Worm (Caenorhabditis elegans) whole organism, L4 larva: ENCODE data around the gene K02E2.7.

ENCODE experiments used
- F26F4.8 ChIP-seq: fragments of 200-800 bp; sonication (Bioruptor generic); conservative IDR thresholded peaks from 2 replicates; pipeline ENCODE4 v1.3.6; 2022; ENCODE audit warnings: missing genetic modification characterization, missing compliant biosample characterization
- F44E2.7 ChIP-seq: fragments of 200-800 bp; sonication (Bioruptor generic); IDR thresholded peaks from 2 replicates; pipeline ENCODE4 v2.1.2; 2022; ENCODE audit warnings: missing genetic modification characterization, missing compliant biosample characterization
- R02D3.7 ChIP-seq: fragments of 150-350 bp; sonication (generic microtip); optimal IDR thresholded peaks from 3 replicates; lab custom pipeline; 2014; ENCODE audit warnings: missing biosample characterization, missing genetic modification characterization
- arid-1 ChIP-seq: fragments of 200-800 bp; sonication (Bioruptor generic); conservative IDR thresholded peaks from 2 replicates; pipeline ENCODE4 v1.3.6; 2022; ENCODE audit warnings: missing genetic modification reagents, missing genetic modification characterization, missing compliant biosample characterization
- attf-4 ChIP-seq: sonication (generic microtip); optimal IDR thresholded peaks from 3 replicates; lab custom pipeline; 2017; ENCODE audit warnings: missing biosample characterization, missing genetic modification characterization
- ceh-28 ChIP-seq: fragments of 150-350 bp; optimal IDR thresholded peaks from 2 replicates; lab custom pipeline; 2014; ENCODE audit warnings: missing biosample characterization, missing genetic modification reagents, missing genetic modification characterization
- ceh-44 ChIP-seq: fragments of 200-800 bp; sonication (Bioruptor generic); IDR thresholded peaks from 2 replicates; pipeline ENCODE4 v1.3.6; 2022; ENCODE audit warnings: missing genetic modification reagents, missing genetic modification characterization, missing compliant biosample characterization
- ceh-62 ChIP-seq: sonication (generic microtip); optimal IDR thresholded peaks from 2 replicates; lab custom pipeline; 2017; ENCODE audit warnings: missing biosample characterization, missing genetic modification characterization
- ceh-82 ChIP-seq: sonication (generic microtip); optimal IDR thresholded peaks from 2 replicates; lab custom pipeline; 2017; ENCODE audit warnings: missing biosample characterization, missing genetic modification characterization
- ctbp-1 ChIP-seq: fragments of 200-800 bp; sonication (Bioruptor generic); IDR thresholded peaks from 2 replicates; pipeline ENCODE4 v1.3.6; 2022; ENCODE audit warnings: missing genetic modification reagents, missing genetic modification characterization, missing compliant biosample characterization
- daf-12 ChIP-seq: fragments of 150-350 bp; optimal IDR thresholded peaks from 2 replicates; lab custom pipeline; 2014; ENCODE audit warnings: missing biosample characterization, missing genetic modification reagents, missing genetic modification characterization
- daf-16 ChIP-seq, 3 experiments: sonication (generic microtip); optimal IDR thresholded peaks; 2 replicates each; lab custom pipeline; 2016 to 2017; ENCODE audit warnings: missing genetic modification characterization in 3 of 3, missing genetic modification reagents in 3 of 3, mild to moderate bottlenecking in 2 of 3, missing compliant biosample characterization in 2 of 3, missing biosample characterization in 1 of 3, moderate library complexity in 1 of 3
- daf-8 ChIP-seq: fragments of 200-800 bp; sonication (Bioruptor generic); IDR thresholded peaks from 2 replicates; pipeline ENCODE4 v1.3.6; 2022; ENCODE audit warnings: missing genetic modification characterization, missing compliant biosample characterization
- dmd-6 ChIP-seq: fragments of 200-800 bp; sonication (Bioruptor generic); IDR thresholded peaks from 2 replicates; pipeline ENCODE4 v1.3.6; 2022; ENCODE audit warnings: missing genetic modification reagents, missing genetic modification characterization, missing compliant biosample characterization
- dmd-8 ChIP-seq: fragments of 200-800 bp; sonication (Bioruptor generic); IDR thresholded peaks from 2 replicates; pipeline ENCODE4 v1.3.6; 2022; ENCODE audit warnings: missing genetic modification characterization, missing compliant biosample characterization
- dmd-9 ChIP-seq: fragments of 200-800 bp; sonication (Bioruptor generic); IDR thresholded peaks from 2 replicates; pipeline ENCODE4 v1.3.6; 2022; ENCODE audit warnings: missing genetic modification reagents, missing genetic modification characterization, missing compliant biosample characterization
- duxl-1 ChIP-seq: sonication (generic microtip); optimal IDR thresholded peaks from 2 replicates; lab custom pipeline; 2016; ENCODE audit warnings: mild to moderate bottlenecking, missing genetic modification characterization, moderate library complexity, missing compliant biosample characterization; ENCODE audit not compliant: poor library complexity
- egl-27 ChIP-seq: sonication (generic microtip); optimal IDR thresholded peaks from 3 replicates; lab custom pipeline; 2017; ENCODE audit warnings: missing biosample characterization, missing genetic modification reagents, missing genetic modification characterization
- fkh-10 ChIP-seq: fragments of 150-350 bp; optimal IDR thresholded peaks from 2 replicates; lab custom pipeline; 2014; ENCODE audit warnings: missing biosample characterization, missing genetic modification reagents, missing genetic modification characterization
- gei-8 ChIP-seq: fragments of 200-800 bp; sonication (Bioruptor generic); optimal IDR thresholded peaks from 2 replicates; lab custom pipeline; 2018; ENCODE audit warnings: mild to moderate bottlenecking, missing genetic modification characterization, missing compliant biosample characterization
- hif-1 ChIP-seq, 2 experiments: sonication (generic microtip); optimal IDR thresholded peaks; 2 replicates each; lab custom pipeline; 2016 to 2017; ENCODE audit warnings: missing compliant biosample characterization in 2 of 2, missing genetic modification characterization in 2 of 2, missing genetic modification reagents in 2 of 2, missing genotype in 2 of 2, mild to moderate bottlenecking in 1 of 2
- hmg-1.1 ChIP-seq: fragments of 200-800 bp; sonication (Bioruptor generic); IDR thresholded peaks from 2 replicates; pipeline ENCODE4 v1.3.6; 2022; ENCODE audit warnings: missing genetic modification reagents, missing genetic modification characterization, missing compliant biosample characterization
- jun-1 ChIP-seq: fragments of 150-350 bp; optimal IDR thresholded peaks from 2 replicates; lab custom pipeline; 2014; ENCODE audit warnings: missing biosample characterization, missing genetic modification reagents, missing genetic modification characterization
- lin-1 ChIP-seq: fragments of 200-800 bp; sonication (Bioruptor generic); IDR thresholded peaks from 2 replicates; pipeline ENCODE4 v1.3.6; 2022; ENCODE audit warnings: missing genetic modification reagents, missing genetic modification characterization, missing compliant biosample characterization
- lin-13 ChIP-seq: fragments of 150-350 bp; optimal IDR thresholded peaks from 2 replicates; lab custom pipeline; 2014; ENCODE audit warnings: missing biosample characterization, missing genetic modification reagents, missing genetic modification characterization
- lir-3 ChIP-seq: sonication (generic microtip); optimal IDR thresholded peaks from 2 replicates; lab custom pipeline; 2016; ENCODE audit warnings: mild to moderate bottlenecking, missing genetic modification characterization, missing compliant biosample characterization
- lsy-2 ChIP-seq, 2 experiments: fragments of 150-350 bp in 1 of 2; sonication (generic microtip) in 1 of 2; optimal IDR thresholded peaks; 2 replicates each; lab custom pipeline; 2014 to 2017; ENCODE audit warnings: missing biosample characterization in 2 of 2, missing genetic modification characterization in 2 of 2
- madf-5 ChIP-seq, 2 experiments: fragments of 200-800 bp; sonication (Bioruptor generic); IDR thresholded peaks; 2 replicates each; pipeline ENCODE4 v1.3.6; 2022; ENCODE audit warnings: missing compliant biosample characterization in 2 of 2, missing genetic modification characterization in 2 of 2
- madf-9 ChIP-seq: fragments of 200-800 bp; sonication (Bioruptor generic); conservative IDR thresholded peaks from 2 replicates; pipeline ENCODE4 v1.3.6; 2022; ENCODE audit warnings: missing genetic modification reagents, missing genetic modification characterization, missing compliant biosample characterization
- mes-2 ChIP-seq: sonication (generic microtip); optimal IDR thresholded peaks from 2 replicates; lab custom pipeline; 2016; ENCODE audit warnings: missing genotype, mild to moderate bottlenecking, missing genetic modification characterization, missing compliant biosample characterization; ENCODE audit not compliant: poor library complexity, severe bottlenecking
- mxl-2 ChIP-seq: fragments of 200-800 bp; sonication (Bioruptor generic); conservative IDR thresholded peaks from 2 replicates; pipeline ENCODE4 v1.3.6; 2022; ENCODE audit warnings: missing genetic modification reagents, missing genetic modification characterization, missing compliant biosample characterization
- mxl-3 ChIP-seq: fragments of 200-800 bp; sonication (Bioruptor generic); optimal IDR thresholded peaks from 2 replicates; lab custom pipeline; 2018; ENCODE audit warnings: mild to moderate bottlenecking, missing genetic modification characterization, missing compliant biosample characterization
- nhr-102 ChIP-seq: sonication (generic microtip); optimal IDR thresholded peaks from 2 replicates; lab custom pipeline; 2016; ENCODE audit warnings: mild to moderate bottlenecking, missing genetic modification characterization, moderate library complexity, missing compliant biosample characterization
- nhr-111 ChIP-seq: fragments of 200-800 bp; sonication (Bioruptor generic); optimal IDR thresholded peaks from 2 replicates; lab custom pipeline; 2018; ENCODE audit warnings: mild to moderate bottlenecking, missing genetic modification characterization, missing compliant biosample characterization
- nhr-25 ChIP-seq: sonication (generic microtip); optimal IDR thresholded peaks from 2 replicates; lab custom pipeline; 2017; ENCODE audit warnings: missing genetic modification characterization, mild to moderate bottlenecking, missing compliant biosample characterization, antibody characterized with exemption, moderate library complexity, borderline replicate concordance; ENCODE audit not compliant: insufficient read depth
- nhr-28 ChIP-seq: fragments of 150-350 bp; optimal IDR thresholded peaks from 2 replicates; lab custom pipeline; 2014; ENCODE audit warnings: missing biosample characterization, missing genetic modification characterization
- nhr-41 ChIP-seq: fragments of 200-800 bp; sonication (Bioruptor generic); IDR thresholded peaks from 2 replicates; pipeline ENCODE4 v1.3.6; 2022; ENCODE audit warnings: missing genetic modification reagents, missing genetic modification characterization, missing compliant biosample characterization
- nhr-6 ChIP-seq: fragments of 150-350 bp; optimal IDR thresholded peaks from 2 replicates; lab custom pipeline; 2014; ENCODE audit warnings: missing biosample characterization, missing genetic modification characterization
- snpc-4 ChIP-seq: fragments of 150-350 bp; optimal IDR thresholded peaks from 2 replicates; lab custom pipeline; 2014; ENCODE audit warnings: missing biosample characterization, missing genetic modification characterization
- spr-1 ChIP-seq: sonication (generic microtip); optimal IDR thresholded peaks from 2 replicates; lab custom pipeline; 2016; ENCODE audit warnings: mild to moderate bottlenecking, missing genetic modification characterization, missing compliant biosample characterization
- spr-3 ChIP-seq: fragments of 200-800 bp; sonication (Bioruptor generic); optimal IDR thresholded peaks from 2 replicates; lab custom pipeline; 2018; ENCODE audit warnings: mild to moderate bottlenecking, missing genetic modification characterization, missing compliant biosample characterization
- tag-97 ChIP-seq: fragments of 200-800 bp; sonication (Bioruptor generic); IDR thresholded peaks from 2 replicates; pipeline ENCODE4 v1.3.6; 2022; ENCODE audit warnings: missing genetic modification characterization, missing compliant biosample characterization
- tra-1 ChIP-seq: fragments of 200-800 bp; sonication (Bioruptor generic); IDR thresholded peaks from 2 replicates; pipeline ENCODE4 v1.3.6; 2022; ENCODE audit warnings: missing genetic modification reagents, missing genetic modification characterization, missing compliant biosample characterization
- unc-130 ChIP-seq: sonication (generic microtip); optimal IDR thresholded peaks from 2 replicates; lab custom pipeline; 2016; ENCODE audit warnings: missing genetic modification reagents, missing genetic modification characterization, missing compliant biosample characterization
- unc-39 ChIP-seq: sonication (generic microtip); optimal IDR thresholded peaks from 2 replicates; lab custom pipeline; 2017; ENCODE audit warnings: missing biosample characterization, missing genetic modification characterization
- zip-11 ChIP-seq: fragments of 200-800 bp; sonication (Bioruptor generic); IDR thresholded peaks from 2 replicates; pipeline ENCODE4 v1.3.6; 2022; ENCODE audit warnings: missing genetic modification characterization, missing compliant biosample characterization
- ztf-11 ChIP-seq: fragments of 150-350 bp; optimal IDR thresholded peaks from 2 replicates; lab custom pipeline; 2014; ENCODE audit warnings: missing biosample characterization, missing genetic modification characterization
- ztf-7 ChIP-seq: fragments of 150-350 bp; optimal IDR thresholded peaks from 2 replicates; lab custom pipeline; 2014; ENCODE audit warnings: missing biosample characterization, missing genetic modification characterization

The K02E2.7 gene

DNA sequence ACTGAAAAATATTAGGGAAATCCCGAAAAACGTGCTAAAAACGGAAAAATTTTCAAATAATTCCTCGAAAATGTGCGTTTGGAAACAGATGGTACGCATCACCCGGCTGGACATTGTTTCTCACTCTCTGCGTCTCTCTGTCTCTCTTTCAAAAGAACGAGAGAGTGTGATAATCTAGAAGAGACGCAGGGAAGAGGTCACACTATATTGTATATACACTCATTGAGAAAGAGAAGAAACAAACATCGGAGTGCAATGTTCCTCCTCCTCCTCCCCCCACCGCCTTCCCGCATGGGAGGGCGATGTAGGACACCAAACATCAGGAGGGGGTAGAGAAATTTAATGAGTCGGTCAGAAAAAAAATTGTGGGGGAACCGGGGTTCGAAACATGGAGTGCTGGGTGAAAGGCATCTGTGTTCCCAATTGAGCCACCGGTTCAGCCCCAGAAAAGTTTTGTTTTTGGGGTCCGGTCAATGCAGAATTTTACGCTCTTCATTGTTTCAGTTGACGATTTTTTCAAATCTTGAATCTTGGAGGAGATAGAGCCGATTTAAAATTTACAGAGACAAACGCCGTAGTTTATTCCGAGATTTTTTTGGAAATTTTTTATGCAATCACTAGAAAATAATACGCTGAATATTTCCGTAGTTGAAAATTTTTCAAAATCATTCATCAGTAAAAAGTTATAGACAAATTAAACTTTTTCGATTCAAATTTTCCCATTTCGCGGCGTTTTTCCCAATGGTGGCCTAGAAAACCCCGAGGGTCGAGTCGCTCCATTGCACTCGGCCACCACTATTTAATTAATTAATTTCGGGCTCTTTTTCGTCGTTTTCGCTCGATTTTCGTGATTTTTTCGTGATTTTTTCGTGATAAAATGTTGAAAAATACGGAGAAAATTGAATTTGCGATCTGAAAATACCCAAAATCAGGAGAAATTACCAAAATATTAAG lies 37.7 kb upstream of the K02E2.7 start (continued):
- TF ChIP-seq F44E2.7 (GFP tag; lab: Robert Waterston, UW) (no peak), daf-12 (tag; lab: Kevin White, UChicago) (no peak), lsy-2 (tag; optimal IDR thresholded peaks at IDR 0.05; lab: Kevin White, UChicago) (peak in 1 of 2 experiments; percentile 36), gei-8 (GFP tag; lab: Kevin White, UChicago) (no peak), hif-1 (tag; optimal IDR thresholded peaks at IDR 0.05; lab: Kevin White, UChicago) (peak in 1 of 2 experiments; percentile 56), attf-4 (tag; lab: Kevin White, UChicago) (no peak), daf-8 (GFP tag; lab: Robert Waterston, UW) (no peak), fkh-10 (GFP tag; lab: Kevin White, UChicago) (peak; percentile 10), spr-3 (GFP tag; lab: Kevin White, UChicago) (peak; percentile 51), tra-1 (no peak; the same call in 1 of the 2 replicates), daf-16 (GFP tag; optimal IDR thresholded peaks at IDR 0.05; lab: Kevin White, UChicago) (no peak), daf-16 (tag; optimal IDR thresholded peaks at IDR 0.05; lab: Kevin White, UChicago) (peak; percentile 86), nhr-102 (tag; lab: Kevin White, UChicago) (peak; percentile 16), nhr-6 (tag; lab: Kevin White, UChicago) (peak; percentile 49), madf-9 (no peak), duxl-1 (tag; lab: Kevin White, UChicago) (peak; percentile 70), egl-27 (tag; lab: Kevin White, UChicago) (no peak), ceh-44 (GFP tag; lab: Robert Waterston, UW) (no peak), unc-39 (tag; lab: Kevin White, UChicago) (no peak), dmd-9 (GFP tag; lab: Robert Waterston, UW) (no peak), lin-1 (GFP tag; lab: Robert Waterston, UW) (no peak), tag-97 (GFP tag; lab: Robert Waterston, UW) (no peak), nhr-28 (tag; lab: Kevin White, UChicago) (peak; percentile 60), nhr-25 (tag; lab: Kevin White, UChicago) (no peak), snpc-4 (tag; lab: Kevin White, UChicago) (no peak), dmd-6 (GFP tag; lab: Robert Waterston, UW) (peak; percentile 67), hmg-1.1 (GFP tag; lab: Robert Waterston, UW) (peak; percentile 58; the same call in 1 of the 2 replicates), dmd-8 (GFP tag; lab: Robert Waterston, UW) (0 out of 2 replicates have a peak, but pooled peaks have one; percentile 24), ceh-28 (tag; lab: Kevin White, UChicago) (no peak), spr-1 (no peak), ctbp-1 (GFP tag; lab: Robert Waterston, UW) (no peak), ceh-82 (tag; lab: Kevin White, UChicago) (no peak), ztf-7 (tag; lab: Kevin White, UChicago) (no peak), mxl-3 (GFP tag; lab: Kevin White, UChicago) (peak; percentile 53), nhr-111 (GFP tag; lab: Kevin White, UChicago) (no peak), lin-13 (no peak), ztf-11 (tag; lab: Kevin White, UChicago) (no peak), zip-11 (GFP tag; lab: Robert Waterston, UW) (no peak), madf-5 (GFP tag; IDR thresholded peaks at IDR 0.05; lab: Robert Waterston, UW) (no peak), arid-1 (GFP tag; lab: Robert Waterston, UW) (no peak), unc-130 (GFP tag; lab: Kevin White, UChicago) (peak; percentile 58), jun-1 (tag; lab: Kevin White, UChicago) (no peak), nhr-41 (GFP tag; lab: Robert Waterston, UW) (0 out of 2 replicates have a peak, but pooled peaks have one; percentile 44), mxl-2 (no peak), R02D3.7 (no peak), F26F4.8 (0 out of 2 replicates have a peak, but pooled peaks have one; percentile 26), ceh-62 (tag; lab: Kevin White, UChicago) (no peak), lir-3 (tag; lab: Kevin White, UChicago) (no peak), mes-2 (tag; lab: Kevin White, UChicago) (peak; percentile 95)
